Worm (Caenorhabditis elegans) whole organism, L4 larva: ENCODE measurements around the gene B0303.16.

Experiments
- F10B5.3 ChIP-seq: sonication (generic microtip); optimal IDR thresholded peaks from 2 replicates; lab custom pipeline; 2016; ENCODE audit warnings: mild to moderate bottlenecking, missing genetic modification characterization, missing compliant biosample characterization
- F37D6.2 ChIP-seq: sonication (generic microtip); optimal IDR thresholded peaks from 2 replicates; lab custom pipeline; 2016; ENCODE audit warnings: mild to moderate bottlenecking, missing genetic modification characterization, missing compliant biosample characterization
- T26A8.4 ChIP-seq: fragments of 200-800 bp; sonication (Bioruptor generic); IDR thresholded peaks from 2 replicates; pipeline ENCODE4 v1.3.6; 2022; ENCODE audit warnings: missing genetic modification characterization, missing compliant biosample characterization
- Y5F2A.4 ChIP-seq: fragments of 200-800 bp; sonication (Bioruptor generic); optimal IDR thresholded peaks from 2 replicates; lab custom pipeline; 2018; ENCODE audit warnings: mild to moderate bottlenecking, missing genetic modification characterization, missing compliant biosample characterization
- ZK546.5 ChIP-seq, 2 experiments: sonication (generic microtip); optimal IDR thresholded peaks; 2 replicates each; lab custom pipeline; 2017; ENCODE audit warnings: missing biosample characterization in 2 of 2, missing genetic modification characterization in 2 of 2
- attf-4 ChIP-seq: sonication (generic microtip); optimal IDR thresholded peaks from 3 replicates; lab custom pipeline; 2017; ENCODE audit warnings: missing biosample characterization, missing genetic modification characterization
- ceh-20 ChIP-seq: fragments of 200-800 bp; sonication (Bioruptor generic); IDR thresholded peaks from 2 replicates; pipeline ENCODE4 v1.3.6; 2022; ENCODE audit warnings: missing genetic modification reagents, missing genetic modification characterization, missing compliant biosample characterization
- ceh-28 ChIP-seq: fragments of 150-350 bp; optimal IDR thresholded peaks from 2 replicates; lab custom pipeline; 2014; ENCODE audit warnings: missing biosample characterization, missing genetic modification reagents, missing genetic modification characterization
- ceh-62 ChIP-seq: sonication (generic microtip); optimal IDR thresholded peaks from 2 replicates; lab custom pipeline; 2017; ENCODE audit warnings: missing biosample characterization, missing genetic modification characterization
- ces-1 ChIP-seq: fragments of 150-350 bp; sonication (generic microtip); optimal IDR thresholded peaks from 4 replicates; lab custom pipeline; 2014; ENCODE audit warnings: missing biosample characterization, missing genetic modification reagents, missing genetic modification characterization
- cey-2 ChIP-seq: sonication (generic microtip); optimal IDR thresholded peaks from 3 replicates; lab custom pipeline; 2017; ENCODE audit warnings: missing genetic modification characterization, mild to moderate bottlenecking, missing compliant biosample characterization, antibody characterized with exemption, borderline replicate concordance; ENCODE audit not compliant: insufficient read depth
- ctbp-1 ChIP-seq: fragments of 200-800 bp; sonication (Bioruptor generic); IDR thresholded peaks from 2 replicates; pipeline ENCODE4 v1.3.6; 2022; ENCODE audit warnings: missing genetic modification reagents, missing genetic modification characterization, missing compliant biosample characterization
- daf-12 ChIP-seq: fragments of 150-350 bp; optimal IDR thresholded peaks from 2 replicates; lab custom pipeline; 2014; ENCODE audit warnings: missing biosample characterization, missing genetic modification reagents, missing genetic modification characterization
- daf-19 ChIP-seq: fragments of 200-800 bp; sonication (Bioruptor generic); conservative IDR thresholded peaks from 2 replicates; pipeline ENCODE4 v1.3.6; 2022; ENCODE audit warnings: missing genetic modification characterization, missing compliant biosample characterization
- dmd-6 ChIP-seq: fragments of 200-800 bp; sonication (Bioruptor generic); IDR thresholded peaks from 2 replicates; pipeline ENCODE4 v1.3.6; 2022; ENCODE audit warnings: missing genetic modification reagents, missing genetic modification characterization, missing compliant biosample characterization
- dmd-8 ChIP-seq: fragments of 200-800 bp; sonication (Bioruptor generic); IDR thresholded peaks from 2 replicates; pipeline ENCODE4 v1.3.6; 2022; ENCODE audit warnings: missing genetic modification characterization, missing compliant biosample characterization
- egl-27 ChIP-seq: sonication (generic microtip); optimal IDR thresholded peaks from 3 replicates; lab custom pipeline; 2017; ENCODE audit warnings: missing biosample characterization, missing genetic modification reagents, missing genetic modification characterization
- fkh-10 ChIP-seq: fragments of 150-350 bp; optimal IDR thresholded peaks from 2 replicates; lab custom pipeline; 2014; ENCODE audit warnings: missing biosample characterization, missing genetic modification reagents, missing genetic modification characterization
- hlh-30 ChIP-seq: sonication (generic microtip); optimal IDR thresholded peaks from 2 replicates; lab custom pipeline; 2017; ENCODE audit warnings: antibody characterized with exemption, mild to moderate bottlenecking, missing genetic modification characterization, missing compliant biosample characterization; ENCODE audit not compliant: insufficient read depth
- hmg-1.1 ChIP-seq: fragments of 200-800 bp; sonication (Bioruptor generic); IDR thresholded peaks from 2 replicates; pipeline ENCODE4 v1.3.6; 2022; ENCODE audit warnings: missing genetic modification reagents, missing genetic modification characterization, missing compliant biosample characterization
- jun-1 ChIP-seq: fragments of 150-350 bp; optimal IDR thresholded peaks from 2 replicates; lab custom pipeline; 2014; ENCODE audit warnings: missing biosample characterization, missing genetic modification reagents, missing genetic modification characterization
- lin-1 ChIP-seq: fragments of 200-800 bp; sonication (Bioruptor generic); IDR thresholded peaks from 2 replicates; pipeline ENCODE4 v1.3.6; 2022; ENCODE audit warnings: missing genetic modification reagents, missing genetic modification characterization, missing compliant biosample characterization
- lin-15B ChIP-seq: fragments of 150-350 bp; sonication (generic microtip); optimal IDR thresholded peaks from 3 replicates; lab custom pipeline; 2014; ENCODE audit warnings: missing biosample characterization, missing genetic modification characterization
- lsy-2 ChIP-seq, 2 experiments: fragments of 150-350 bp in 1 of 2; sonication (generic microtip) in 1 of 2; optimal IDR thresholded peaks; 2 replicates each; lab custom pipeline; 2014 to 2017; ENCODE audit warnings: missing biosample characterization in 2 of 2, missing genetic modification characterization in 2 of 2
- mdt-29 ChIP-seq: fragments of 200-800 bp; sonication (Bioruptor generic); IDR thresholded peaks from 2 replicates; pipeline ENCODE4 v1.3.6; 2022; ENCODE audit warnings: missing genetic modification reagents, missing genetic modification characterization, missing compliant biosample characterization
- mep-1 ChIP-seq: fragments of 150-350 bp; sonication (generic microtip); optimal IDR thresholded peaks from 3 replicates; lab custom pipeline; 2014; ENCODE audit warnings: missing biosample characterization, missing genetic modification characterization
- mes-2 ChIP-seq: sonication (generic microtip); optimal IDR thresholded peaks from 2 replicates; lab custom pipeline; 2016; ENCODE audit warnings: missing genotype, mild to moderate bottlenecking, missing genetic modification characterization, missing compliant biosample characterization; ENCODE audit not compliant: poor library complexity, severe bottlenecking
- mxl-2 ChIP-seq: fragments of 200-800 bp; sonication (Bioruptor generic); conservative IDR thresholded peaks from 2 replicates; pipeline ENCODE4 v1.3.6; 2022; ENCODE audit warnings: missing genetic modification reagents, missing genetic modification characterization, missing compliant biosample characterization
- nhr-10 ChIP-seq: fragments of 150-350 bp; optimal IDR thresholded peaks from 2 replicates; lab custom pipeline; 2014; ENCODE audit warnings: missing biosample characterization, missing genetic modification characterization
- nhr-11 ChIP-seq: fragments of 150-350 bp; optimal IDR thresholded peaks from 2 replicates; lab custom pipeline; 2014; ENCODE audit warnings: missing biosample characterization, missing genetic modification characterization
- nhr-111 ChIP-seq: fragments of 200-800 bp; sonication (Bioruptor generic); optimal IDR thresholded peaks from 2 replicates; lab custom pipeline; 2018; ENCODE audit warnings: mild to moderate bottlenecking, missing genetic modification characterization, missing compliant biosample characterization
- nhr-237 ChIP-seq: sonication (generic microtip); optimal IDR thresholded peaks from 2 replicates; lab custom pipeline; 2017; ENCODE audit warnings: missing biosample characterization, missing genetic modification characterization
- nhr-28 ChIP-seq: fragments of 150-350 bp; optimal IDR thresholded peaks from 2 replicates; lab custom pipeline; 2014; ENCODE audit warnings: missing biosample characterization, missing genetic modification characterization
- nhr-41 ChIP-seq: fragments of 200-800 bp; sonication (Bioruptor generic); IDR thresholded peaks from 2 replicates; pipeline ENCODE4 v1.3.6; 2022; ENCODE audit warnings: missing genetic modification reagents, missing genetic modification characterization, missing compliant biosample characterization
- nhr-42 ChIP-seq: fragments of 200-800 bp; sonication (Bioruptor generic); IDR thresholded peaks from 2 replicates; pipeline ENCODE4 v1.3.6; 2022; ENCODE audit warnings: missing genetic modification characterization, missing compliant biosample characterization
- nhr-6 ChIP-seq: fragments of 150-350 bp; optimal IDR thresholded peaks from 2 replicates; lab custom pipeline; 2014; ENCODE audit warnings: missing biosample characterization, missing genetic modification characterization
- nhr-77 ChIP-seq: fragments of 150-350 bp; optimal IDR thresholded peaks from 2 replicates; lab custom pipeline; 2014; ENCODE audit warnings: missing biosample characterization, missing genetic modification characterization
- pha-4 ChIP-seq, 2 experiments: fragments of 150-350 bp in 1 of 2; fragments of 200-800 bp in 1 of 2; sonication (Bioruptor generic) in 1 of 2; IDR thresholded peaks in 1 of 2; optimal IDR thresholded peaks in 1 of 2; 2 replicates each; pipeline versions ENCODE4 v1.3.6 to Lab custom; 2014 to 2022; ENCODE audit warnings: missing genetic modification characterization in 2 of 2, missing genetic modification reagents in 2 of 2, missing biosample characterization in 1 of 2, missing compliant biosample characterization in 1 of 2
- pqm-1 ChIP-seq: sonication (generic microtip); optimal IDR thresholded peaks from 2 replicates; lab custom pipeline; 2017; ENCODE audit warnings: missing biosample characterization, missing genetic modification characterization
- saeg-2 ChIP-seq: fragments of 200-800 bp; sonication (Bioruptor generic); IDR thresholded peaks from 2 replicates; pipeline ENCODE4 v1.3.6; 2022; ENCODE audit warnings: missing genetic modification reagents, missing genetic modification characterization, missing compliant biosample characterization
- sdz-12 ChIP-seq: fragments of 200-800 bp; sonication (Bioruptor generic); optimal IDR thresholded peaks from 2 replicates; lab custom pipeline; 2018; ENCODE audit warnings: mild to moderate bottlenecking, missing genetic modification characterization, missing compliant biosample characterization
- skn-1 ChIP-seq: fragments of 150-350 bp; optimal IDR thresholded peaks from 2 replicates; lab custom pipeline; 2014; ENCODE audit warnings: missing biosample characterization, missing genetic modification characterization
- snpc-1.2 ChIP-seq: fragments of 200-800 bp; sonication (Bioruptor generic); IDR thresholded peaks from 2 replicates; pipeline ENCODE4 v1.3.6; 2022; ENCODE audit warnings: missing genetic modification reagents, missing genetic modification characterization, missing compliant biosample characterization
- spr-1 ChIP-seq: sonication (generic microtip); optimal IDR thresholded peaks from 2 replicates; lab custom pipeline; 2016; ENCODE audit warnings: mild to moderate bottlenecking, missing genetic modification characterization, missing compliant biosample characterization
- spr-3 ChIP-seq: fragments of 200-800 bp; sonication (Bioruptor generic); optimal IDR thresholded peaks from 2 replicates; lab custom pipeline; 2018; ENCODE audit warnings: mild to moderate bottlenecking, missing genetic modification characterization, missing compliant biosample characterization
- unc-130 ChIP-seq: sonication (generic microtip); optimal IDR thresholded peaks from 2 replicates; lab custom pipeline; 2016; ENCODE audit warnings: missing genetic modification reagents, missing genetic modification characterization, missing compliant biosample characterization
- unc-39 ChIP-seq: sonication (generic microtip); optimal IDR thresholded peaks from 2 replicates; lab custom pipeline; 2017; ENCODE audit warnings: missing biosample characterization, missing genetic modification characterization
- vab-7 ChIP-seq: fragments of 200-800 bp; sonication (Bioruptor generic); IDR thresholded peaks from 2 replicates; pipeline ENCODE4 v1.3.6; 2022; ENCODE audit warnings: missing genetic modification reagents, missing genetic modification characterization, missing compliant biosample characterization
- zip-11 ChIP-seq: fragments of 200-800 bp; sonication (Bioruptor generic); IDR thresholded peaks from 2 replicates; pipeline ENCODE4 v1.3.6; 2022; ENCODE audit warnings: missing genetic modification characterization, missing compliant biosample characterization

The B0303.16 gene

DNA sequence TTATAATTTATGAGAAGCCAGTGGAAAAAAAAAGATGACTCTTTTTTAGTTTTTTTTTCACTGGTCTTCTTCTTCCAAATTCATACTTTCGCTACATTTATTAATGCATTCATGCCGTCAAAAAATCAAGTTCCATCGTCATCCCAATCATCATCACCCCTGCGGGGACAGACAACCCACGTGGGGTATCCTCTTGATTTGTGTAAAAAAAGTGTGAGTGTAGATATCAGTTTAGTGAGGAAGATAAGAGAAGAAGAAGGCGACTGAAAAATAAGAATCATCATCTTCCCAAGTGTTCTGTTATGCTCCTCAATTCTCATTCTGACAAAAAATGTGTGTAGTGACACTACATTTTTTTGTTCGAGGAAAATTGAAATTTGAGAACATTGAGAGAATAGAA is 27.1 kb downstream of the B0303.16 start (continued):
- TF ChIP-seq daf-12 = no peak
- peak; percentile 82 for TF ChIP-seq hlh-30 (tag; lab: Kevin White, UChicago)
- TF ChIP-seq unc-39 (tag; lab: Kevin White, UChicago) = no peak
- TF ChIP-seq ctbp-1 (GFP tag; lab: Robert Waterston, UW) = peak; percentile 35; the same call in 1 of the 2 replicates
- TF ChIP-seq spr-1 (tag; lab: Kevin White, UChicago) = no peak
- TF ChIP-seq lsy-2 (tag; optimal IDR thresholded peaks at IDR 0.05; lab: Kevin White, UChicago) = peak in 1 of 2 experiments; percentile 23
- TF ChIP-seq cey-2 (tag; lab: Kevin White, UChicago) = peak; percentile 37
- no peak for TF ChIP-seq dmd-8
- no peak for TF ChIP-seq spr-3 (GFP tag; lab: Kevin White, UChicago)
- TF ChIP-seq, all 104 proteins: peak for 14

DNA sequence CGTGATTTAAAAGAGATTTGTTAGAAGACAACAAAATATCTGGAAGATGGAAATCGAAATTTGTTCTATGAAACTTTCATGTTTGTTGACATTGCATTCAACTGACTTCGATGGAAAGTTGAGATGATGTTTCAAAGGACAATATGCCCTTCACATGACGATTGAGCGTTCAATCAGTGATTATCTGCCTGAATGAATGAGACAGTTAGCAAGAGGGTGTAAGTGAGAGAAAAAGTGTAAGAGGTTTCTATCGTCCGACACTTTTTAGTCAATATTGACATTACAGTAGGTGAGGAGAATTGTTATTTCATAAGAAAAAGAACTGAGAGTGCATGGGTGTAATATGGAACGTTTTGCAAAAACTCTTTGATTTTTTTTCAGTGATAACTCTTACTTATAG is 28.4 kb downstream of the B0303.16 start:
- no peak for TF ChIP-seq F37D6.2 (tag; lab: Kevin White, UChicago)
- no peak for TF ChIP-seq nhr-10 (tag; lab: Kevin White, UChicago)
- no peak for TF ChIP-seq fkh-10 (GFP tag; lab: Kevin White, UChicago)
- TF ChIP-seq spr-1 (tag; lab: Kevin White, UChicago) = no peak
- no peak for TF ChIP-seq mdt-29 (GFP tag; lab: Robert Waterston, UW)
- TF ChIP-seq ceh-28 = no peak
- TF ChIP-seq unc-130 = no peak
- TF ChIP-seq Y5F2A.4 = no peak
- no peak for TF ChIP-seq ces-1 (GFP tag; lab: Kevin White, UChicago)
- TF ChIP-seq mep-1 = peak; percentile 17
- TF ChIP-seq nhr-28 (tag; lab: Kevin White, UChicago) = peak; percentile 60
- TF ChIP-seq sdz-12 (GFP tag; lab: Kevin White, UChicago) = no peak
- no peak for TF ChIP-seq daf-19
- peak; percentile 30; the same call in 1 of the 2 replicates for TF ChIP-seq dmd-6
- TF ChIP-seq ceh-20 (GFP tag; lab: Robert Waterston, UW) = no peak
- no peak for TF ChIP-seq nhr-111
- TF ChIP-seq lin-1 = no peak
- TF ChIP-seq zip-11 (GFP tag; lab: Robert Waterston, UW) = no peak
- no peak for TF ChIP-seq attf-4
- no peak for TF ChIP-seq nhr-77 (tag; lab: Kevin White, UChicago)
- no peak for TF ChIP-seq ceh-62 (tag; lab: Kevin White, UChicago)
- no peak for TF ChIP-seq ctbp-1 (GFP tag; lab: Robert Waterston, UW)
- TF ChIP-seq ZK546.5 (tag; optimal IDR thresholded peaks at IDR 0.05; lab: Kevin White, UChicago) = no peak
- no peak for TF ChIP-seq daf-12
- no peak for TF ChIP-seq nhr-42 (GFP tag; lab: Robert Waterston, UW)
- no peak for TF ChIP-seq saeg-2 (GFP tag; lab: Robert Waterston, UW)
- TF ChIP-seq skn-1 (tag; lab: Kevin White, UChicago) = no peak
- no peak for TF ChIP-seq F10B5.3 (tag; lab: Kevin White, UChicago)
- 0 out of 2 replicates have a peak, but pooled peaks have one; percentile 25 for TF ChIP-seq hmg-1.1 (GFP tag; lab: Robert Waterston, UW)
- TF ChIP-seq nhr-237 (tag; lab: Kevin White, UChicago) = no peak
- TF ChIP-seq nhr-11 = no peak
- no peak for TF ChIP-seq pha-4 (GFP tag; IDR thresholded peaks at IDR 0.05; lab: Robert Waterston, UW)
- peak; percentile 99 for TF ChIP-seq pha-4 (tag; optimal IDR thresholded peaks at IDR 0.05; lab: Kevin White, UChicago)
- TF ChIP-seq nhr-6 (tag; lab: Kevin White, UChicago) = peak; percentile 73
- TF ChIP-seq spr-3 (GFP tag; lab: Kevin White, UChicago) = no peak
- TF ChIP-seq mes-2 (tag; lab: Kevin White, UChicago) = peak; percentile 32
- TF ChIP-seq T26A8.4 (GFP tag; lab: Robert Waterston, UW) = no peak
- no peak for TF ChIP-seq nhr-41 (GFP tag; lab: Robert Waterston, UW)
- no peak for TF ChIP-seq mxl-2 (GFP tag; lab: Robert Waterston, UW)
- no peak for TF ChIP-seq jun-1 (tag; lab: Kevin White, UChicago)
- TF ChIP-seq vab-7 = no peak
- TF ChIP-seq pqm-1 (tag; lab: Kevin White, UChicago) = peak; percentile 32
- no peak for TF ChIP-seq lin-15B (tag; lab: Kevin White, UChicago)
- TF ChIP-seq snpc-1.2 (GFP tag; lab: Robert Waterston, UW) = no peak
- TF ChIP-seq egl-27 (tag; lab: Kevin White, UChicago) = no peak
